Fruit fly (Drosophila melanogaster): ENCODE measurements around the gene Eig71Eh.
A peak's percentile ranks its signal among the peaks of the same experiment; 100 is the strongest.

The Eig71Eh gene

DNA sequence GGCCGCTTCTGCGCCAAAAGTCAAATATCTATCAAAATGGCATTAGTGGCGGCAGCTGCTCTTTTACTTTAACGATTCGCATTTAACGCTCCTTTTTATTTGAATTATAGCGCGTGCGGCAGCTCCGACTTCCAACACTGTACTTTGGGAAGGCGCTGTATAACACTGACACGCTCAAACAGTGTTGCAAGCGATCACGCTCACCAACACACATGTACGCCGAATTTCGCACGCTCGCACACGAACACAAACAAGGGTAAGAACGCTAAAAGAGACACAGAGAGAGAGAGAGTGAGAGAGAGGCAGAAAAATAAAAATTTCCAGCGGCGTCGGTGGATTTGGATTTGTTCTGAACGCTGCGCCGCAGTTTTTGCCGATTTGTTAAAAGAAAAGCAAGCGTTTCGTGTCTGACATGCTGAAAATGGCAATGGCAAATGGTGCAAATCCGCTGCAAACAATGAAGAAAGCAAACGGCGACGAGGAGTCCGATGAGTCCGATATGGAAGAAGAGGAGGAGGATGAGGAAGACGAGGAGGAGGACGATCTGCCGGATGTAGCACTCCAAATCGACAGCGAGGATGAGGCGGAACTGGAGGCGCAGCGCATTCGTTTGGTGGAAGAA lies 39.5 kb downstream of the Eig71Eh start, which contains the start of gene Phs:
Phs (plus strand) TSS at position 276 of the 622 bp plus-strand sequence.
- peak; percentile 69 for TF ChIP-seq CG14711 (tag; optimal IDR thresholded peaks at IDR 0.05)
- peak; percentile 82 for TF ChIP-seq toe (GFP tag; optimal IDR thresholded peaks at IDR 0.05)
- TF ChIP-seq CG33017 (tag; optimal IDR thresholded peaks at IDR 0.05): peak; percentile 67
- peak; percentile 86 for TF ChIP-seq CG12768 (GFP tag; optimal IDR thresholded peaks at IDR 0.05)
- peak; percentile 20 for TF ChIP-seq bab1 (GFP tag; optimal IDR thresholded peaks at IDR 0.05)
- peak; percentile 73 for TF ChIP-seq ovo (GFP tag; optimal IDR thresholded peaks at IDR 0.05)
- TF ChIP-seq CG1620 (GFP tag; optimal IDR thresholded peaks at IDR 0.05): peak; percentile 97
- TF ChIP-seq CG5204 (GFP tag; optimal IDR thresholded peaks at IDR 0.05): peak; percentile 81
- peak; percentile 77 for TF ChIP-seq CG7045 (GFP tag; optimal IDR thresholded peaks at IDR 0.05)
- TF ChIP-seq pad (GFP tag; optimal IDR thresholded peaks at IDR 0.05): peak; percentile 90
- TF ChIP-seq kay (GFP tag; ENCODE audit: borderline replicate concordance): no peak
- TF ChIP-seq cic (GFP tag; optimal IDR thresholded peaks at IDR 0.05): peak; percentile 53
- peak; percentile 52 for TF ChIP-seq CG11617 (GFP tag; optimal IDR thresholded peaks at IDR 0.05)
- peak; percentile 97 for TF ChIP-seq Crg-1 (GFP tag; optimal IDR thresholded peaks at IDR 0.05)
- peak; percentile 82 for TF ChIP-seq Clk (GFP tag; optimal IDR thresholded peaks at IDR 0.05)
- TF ChIP-seq cnc (optimal IDR thresholded peaks at IDR 0.05): no peak
- peak; percentile 77 for TF ChIP-seq tj (GFP tag; optimal IDR thresholded peaks at IDR 0.05)
- TF ChIP-seq Mnt (GFP tag; optimal IDR thresholded peaks at IDR 0.05): peak; percentile 86
- TF ChIP-seq CG7101 (tag; optimal IDR thresholded peaks at IDR 0.05): peak; percentile 85
- peak; percentile 84 for TF ChIP-seq Hr96 (GFP tag; optimal IDR thresholded peaks at IDR 0.05)

dm6 chr3L:15616900-15617299 lies 42.3 kb downstream of the Eig71Eh start:
- TF ChIP-seq Clk (GFP tag; optimal IDR thresholded peaks at IDR 0.05): no peak
- TF ChIP-seq Mnt (GFP tag; optimal IDR thresholded peaks at IDR 0.05): no peak
- TF ChIP-seq CG5204 (GFP tag; optimal IDR thresholded peaks at IDR 0.05): no peak
- no peak for TF ChIP-seq CG33017 (tag; optimal IDR thresholded peaks at IDR 0.05)
- no peak for TF ChIP-seq CG7101 (tag; optimal IDR thresholded peaks at IDR 0.05)
- TF ChIP-seq CG12768 (GFP tag; optimal IDR thresholded peaks at IDR 0.05): no peak
- TF ChIP-seq kay (GFP tag; ENCODE audit: borderline replicate concordance): no peak
- no peak for TF ChIP-seq pad (GFP tag; optimal IDR thresholded peaks at IDR 0.05)
- TF ChIP-seq tj (GFP tag; optimal IDR thresholded peaks at IDR 0.05): no peak
- no peak for TF ChIP-seq CG7045 (GFP tag; optimal IDR thresholded peaks at IDR 0.05)
- TF ChIP-seq bab1 (GFP tag; optimal IDR thresholded peaks at IDR 0.05): no peak
- no peak for TF ChIP-seq cic (GFP tag; optimal IDR thresholded peaks at IDR 0.05)
- TF ChIP-seq cnc (optimal IDR thresholded peaks at IDR 0.05): no peak
- no peak for TF ChIP-seq ovo (GFP tag; optimal IDR thresholded peaks at IDR 0.05)
- TF ChIP-seq CG1620 (GFP tag; optimal IDR thresholded peaks at IDR 0.05): no peak
- TF ChIP-seq CG11617 (GFP tag; optimal IDR thresholded peaks at IDR 0.05): no peak
- TF ChIP-seq CG14711 (tag; optimal IDR thresholded peaks at IDR 0.05): no peak
- TF ChIP-seq Crg-1 (GFP tag; optimal IDR thresholded peaks at IDR 0.05): no peak
- TF ChIP-seq Hr96 (GFP tag; optimal IDR thresholded peaks at IDR 0.05): no peak

DNA sequence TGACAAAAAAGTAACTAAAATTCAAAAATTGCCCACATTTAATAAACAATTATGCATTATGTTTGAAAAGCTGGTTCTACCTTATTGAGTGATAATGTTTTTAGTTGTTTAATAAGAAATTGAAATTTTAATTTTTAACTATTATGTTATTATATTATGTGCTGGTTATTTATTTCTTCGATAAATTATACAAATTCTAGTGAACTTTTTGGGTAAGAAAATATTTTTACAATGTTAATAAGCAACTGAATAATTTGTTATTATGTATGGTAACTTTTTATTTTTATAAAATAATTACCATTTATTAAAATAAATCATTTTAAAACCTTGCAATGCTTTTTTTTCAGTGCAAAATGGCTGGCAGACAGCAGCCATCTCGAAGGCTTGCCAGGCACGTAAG lies 42.8 kb downstream of the Eig71Eh start:
- no peak for TF ChIP-seq cic (GFP tag; optimal IDR thresholded peaks at IDR 0.05)
- no peak for TF ChIP-seq CG1620 (GFP tag; optimal IDR thresholded peaks at IDR 0.05)

DNA sequence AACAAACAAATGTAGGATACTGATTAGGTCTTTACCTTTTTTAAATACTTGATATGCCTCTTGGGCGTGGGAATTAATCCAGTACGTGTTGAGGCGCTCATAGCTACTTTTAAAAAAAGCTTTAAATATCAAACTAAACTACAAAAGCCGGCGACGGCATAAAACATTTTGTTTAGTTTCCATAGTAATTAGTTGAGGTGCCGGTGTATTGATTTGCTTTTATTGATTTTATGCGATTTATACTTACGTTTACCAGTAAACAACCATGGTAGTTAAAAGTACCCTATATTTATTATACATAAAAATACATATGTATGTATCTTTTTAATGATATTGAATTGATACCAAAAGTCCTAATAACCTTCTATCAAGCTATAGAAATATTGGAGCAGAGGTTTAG lies 46.5 kb downstream of the Eig71Eh start, which contains the start of gene CG13449:
CG13449 (minus strand) TSS at position 101 of the 400 bp plus-strand sequence.
- no peak for TF ChIP-seq cnc (optimal IDR thresholded peaks at IDR 0.05)

dm6 chr3L:15610109-15610508 lies 49.1 kb downstream of the Eig71Eh start, which contains the start of gene CG7650:
TSS of gene CG7650 (minus strand) at chr3L:15610386.
- TF ChIP-seq cnc (optimal IDR thresholded peaks at IDR 0.05) (no peak), bab1 (GFP tag; optimal IDR thresholded peaks at IDR 0.05) (peak; percentile 59)
